Fruit fly (Drosophila melanogaster) Kc167 (cell line): ENCODE data around the gene CCAP.

Source experiments
- Myc ChIP-seq: fragments of >200 bp; optimal IDR thresholded peaks from 2 replicates; lab custom pipeline; 2017; ENCODE audit warnings: missing external identifiers
- Sin3A ChIP-seq: fragments of >200 bp; optimal IDR thresholded peaks from 2 replicates; lab custom pipeline; 2018; ENCODE audit warnings: missing external identifiers
- h ChIP-seq: fragments of >200 bp; optimal IDR thresholded peaks from 3 replicates; lab custom pipeline; 2018; ENCODE audit warnings: missing external identifiers
- insv ChIP-seq: fragments of >200 bp; optimal IDR thresholded peaks from 3 replicates; lab custom pipeline; 2018; ENCODE audit warnings: missing external identifiers
- psq ChIP-seq: fragments of >200 bp; optimal IDR thresholded peaks from 2 replicates; lab custom pipeline; 2017; ENCODE audit warnings: missing external identifiers
- ttk ChIP-seq: sonication (Bioruptor generic); optimal IDR thresholded peaks from 2 replicates; lab custom pipeline; 2017; ENCODE audit warnings: missing external identifiers

dm6 chr3R:22710662-22711061, 8.8 kb upstream of the CCAP start, which contains the start of gene CG4907:
- no peak for TF ChIP-seq Myc (lab: Kevin White, UChicago)
- no peak for TF ChIP-seq h (lab: Kevin White, UChicago)
- TF ChIP-seq insv (lab: Kevin White, UChicago): no peak
- TF ChIP-seq psq (lab: Kevin White, UChicago): no peak
- no peak for TF ChIP-seq Sin3A (lab: Kevin White, UChicago)
- no peak for TF ChIP-seq ttk (lab: Kevin White, UChicago)
